Fruit fly (Drosophila melanogaster) whole organism, adult: ENCODE measurements around the gene CG17982.

ENCODE experiments used
- CG11617 ChIP-seq: fragments of 200-800 bp; sonication (Bioruptor generic); optimal IDR thresholded peaks from 2 replicates; lab custom pipeline; 2017; ENCODE audit warnings: mild to moderate bottlenecking, missing biosample characterization, missing genetic modification reagents, missing genetic modification characterization
- CG12768 ChIP-seq: fragments of 200-800 bp; sonication (Bioruptor generic); optimal IDR thresholded peaks from 2 replicates; lab custom pipeline; 2017; ENCODE audit warnings: missing biosample characterization, missing genetic modification characterization, mild to moderate bottlenecking, moderate library complexity, missing genetic modification reagents
- CG14711 ChIP-seq: fragments of 200-800 bp; sonication (Bioruptor generic); optimal IDR thresholded peaks from 2 replicates; lab custom pipeline; 2018; ENCODE audit warnings: missing biosample characterization, mild to moderate bottlenecking, missing genetic modification characterization, moderate library complexity
- CG1620 ChIP-seq: fragments of 200-800 bp; sonication (Bioruptor generic); optimal IDR thresholded peaks from 2 replicates; lab custom pipeline; 2016; ENCODE audit warnings: missing biosample characterization, missing genetic modification characterization
- CG33017 ChIP-seq: fragments of 200-800 bp; sonication (Bioruptor generic); optimal IDR thresholded peaks from 2 replicates; lab custom pipeline; 2018; ENCODE audit warnings: missing biosample characterization, mild to moderate bottlenecking, missing genetic modification characterization, moderate library complexity
- CG5204 ChIP-seq: fragments of 200-800 bp; sonication (Bioruptor generic); optimal IDR thresholded peaks from 2 replicates; lab custom pipeline; 2016; ENCODE audit warnings: missing biosample characterization, missing genetic modification characterization
- CG7045 ChIP-seq: fragments of 200-800 bp; sonication (Bioruptor generic); optimal IDR thresholded peaks from 2 replicates; lab custom pipeline; 2017; ENCODE audit warnings: missing biosample characterization, mild to moderate bottlenecking, missing genetic modification characterization
- CG7101 ChIP-seq: fragments of 200-800 bp; sonication (Bioruptor generic); optimal IDR thresholded peaks from 2 replicates; lab custom pipeline; 2018; ENCODE audit warnings: missing biosample characterization, mild to moderate bottlenecking, missing genetic modification characterization, moderate library complexity
- Clk ChIP-seq: fragments of 200-800 bp; sonication (Bioruptor generic); optimal IDR thresholded peaks from 2 replicates; lab custom pipeline; 2017; ENCODE audit warnings: missing biosample characterization, missing genetic modification characterization
- Crg-1 ChIP-seq: fragments of 200-800 bp; sonication (Bioruptor generic); optimal IDR thresholded peaks from 2 replicates; lab custom pipeline; 2016; ENCODE audit warnings: missing biosample characterization, missing genetic modification characterization
- Hr96 ChIP-seq: fragments of 200-800 bp; sonication (Bioruptor generic); optimal IDR thresholded peaks from 2 replicates; lab custom pipeline; 2016; ENCODE audit warnings: missing biosample characterization, missing genetic modification characterization
- Mnt ChIP-seq: fragments of 200-800 bp; sonication (Bioruptor generic); optimal IDR thresholded peaks from 2 replicates; lab custom pipeline; 2016; ENCODE audit warnings: missing biosample characterization, mild to moderate bottlenecking, missing genetic modification characterization
- bab1 ChIP-seq: fragments of 200-800 bp; sonication (Bioruptor generic); optimal IDR thresholded peaks from 3 replicates; lab custom pipeline; 2019; ENCODE audit warnings: missing biosample characterization, mild to moderate bottlenecking, missing genetic modification characterization, moderate library complexity
- cic ChIP-seq: fragments of 200-800 bp; sonication (Bioruptor generic); optimal IDR thresholded peaks from 2 replicates; lab custom pipeline; 2017; ENCODE audit warnings: missing biosample characterization, mild to moderate bottlenecking, missing genetic modification characterization, moderate library complexity
- cnc ChIP-seq, 2 experiments: fragments of >200 bp; optimal IDR thresholded peaks; 2 replicates each; lab custom pipeline; 2017
- kay ChIP-seq: fragments of 200-800 bp; sonication (Bioruptor generic); peaks from one replicate; lab custom pipeline; 2016; ENCODE audit warnings: missing biosample characterization, missing genetic modification characterization, borderline replicate concordance
- ovo ChIP-seq: fragments of 200-800 bp; sonication (Bioruptor generic); optimal IDR thresholded peaks from 2 replicates; lab custom pipeline; 2016; ENCODE audit warnings: missing biosample characterization, missing genetic modification characterization
- pad ChIP-seq: fragments of 200-800 bp; sonication (Bioruptor generic); optimal IDR thresholded peaks from 3 replicates; lab custom pipeline; 2017; ENCODE audit warnings: missing biosample characterization, missing genetic modification characterization, mild to moderate bottlenecking, moderate library complexity, missing genetic modification reagents
- tj ChIP-seq: fragments of 200-800 bp; sonication (Bioruptor generic); optimal IDR thresholded peaks from 3 replicates; lab custom pipeline; 2017; ENCODE audit warnings: missing biosample characterization, mild to moderate bottlenecking, missing genetic modification characterization, moderate library complexity
- toe ChIP-seq: fragments of 200-800 bp; sonication (Bioruptor generic); optimal IDR thresholded peaks from 2 replicates; lab custom pipeline; 2016; ENCODE audit warnings: missing biosample characterization, missing genetic modification characterization

Gene CG17982

DNA sequence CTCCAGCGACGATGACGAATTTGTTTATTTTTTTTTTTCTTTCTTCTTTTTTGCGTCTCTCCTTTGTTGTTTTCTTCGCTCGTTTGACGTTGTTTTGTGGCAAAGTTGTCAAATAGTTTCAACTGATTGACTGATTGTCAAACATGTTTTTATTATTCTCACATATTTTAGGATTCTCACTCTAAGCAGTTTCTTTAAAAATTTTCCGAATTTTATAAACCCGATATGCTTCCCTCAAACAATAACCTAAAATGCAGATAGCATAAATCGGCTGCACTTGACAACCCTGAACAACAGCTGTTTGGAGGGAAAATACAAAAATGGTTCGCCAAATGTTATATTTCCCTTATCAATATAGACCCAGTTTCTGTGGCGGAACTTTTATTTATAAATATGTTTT lies at the start of gene CG17982:
TSS of gene CG17982 (minus strand) at position 299 of the 400 bp plus-strand sequence.
- peak; percentile 85 for TF ChIP-seq Crg-1
- TF ChIP-seq CG12768 (GFP tag; lab: Kevin White, UChicago) = peak; percentile 83
- TF ChIP-seq toe = peak; percentile 87
- TF ChIP-seq CG7101 = peak; percentile 95
- peak; percentile 99 for TF ChIP-seq bab1 (GFP tag; lab: Kevin White, UChicago)
- TF ChIP-seq CG14711 (tag; lab: Kevin White, UChicago) = peak; percentile 100
- peak; percentile 67 for TF ChIP-seq ovo (GFP tag; lab: Kevin White, UChicago)
- peak; percentile 94 for TF ChIP-seq CG11617 (GFP tag; lab: Kevin White, UChicago)
- peak; percentile 93 for TF ChIP-seq CG1620
- no peak for TF ChIP-seq kay
- peak; percentile 83 for TF ChIP-seq CG33017 (tag; lab: Kevin White, UChicago)
- TF ChIP-seq Clk = peak; percentile 30
- TF ChIP-seq Mnt (GFP tag; lab: Kevin White, UChicago) = peak; percentile 90
- peak; percentile 78 for TF ChIP-seq CG7045
- TF ChIP-seq cnc (optimal IDR thresholded peaks at IDR 0.05; lab: Kevin White, UChicago) = no peak
- peak; percentile 82 for TF ChIP-seq CG5204 (GFP tag; lab: Kevin White, UChicago)
- peak; percentile 80 for TF ChIP-seq pad (GFP tag; lab: Kevin White, UChicago)
- peak; percentile 42 for TF ChIP-seq cic
- TF ChIP-seq Hr96 (GFP tag; lab: Kevin White, UChicago) = no peak
- peak; percentile 81 for TF ChIP-seq tj

DNA sequence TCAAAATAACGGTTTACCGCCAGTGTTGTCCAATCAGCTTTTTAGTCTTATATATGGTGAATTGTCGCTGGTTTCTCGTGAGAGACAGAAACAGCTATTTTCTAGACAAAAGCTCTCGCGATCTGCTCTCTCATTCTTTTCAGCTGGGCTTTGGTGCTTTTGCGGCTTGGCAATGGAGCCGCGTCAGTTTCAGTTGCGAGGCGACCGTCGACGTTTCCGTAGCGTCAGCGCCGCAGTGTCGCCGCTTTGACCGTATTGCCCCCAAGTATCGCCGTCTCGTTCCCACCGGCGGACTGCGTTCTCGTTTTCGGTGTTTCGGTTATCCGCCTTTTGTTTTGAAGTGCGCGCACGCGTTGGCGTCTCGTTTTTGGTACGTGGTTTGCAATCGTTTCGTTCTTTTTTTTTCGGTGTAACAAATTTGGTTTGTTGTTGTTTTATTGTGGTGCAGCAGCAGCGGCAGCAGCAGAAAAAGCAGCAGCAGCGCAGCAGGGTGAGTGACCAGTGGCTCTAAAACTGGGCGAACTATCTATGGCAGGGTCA lies 49.5 kb upstream of the CG17982 start:
- TF ChIP-seq pad (GFP tag; lab: Kevin White, UChicago) = peak; percentile 8
- peak; percentile 30 for TF ChIP-seq toe
- TF ChIP-seq bab1 (GFP tag; lab: Kevin White, UChicago) = peak; percentile 87
- TF ChIP-seq cnc (optimal IDR thresholded peaks at IDR 0.05; lab: Kevin White, UChicago) = no peak
- peak; percentile 28 for TF ChIP-seq CG12768 (GFP tag; lab: Kevin White, UChicago)
- peak; percentile 90 for TF ChIP-seq ovo (GFP tag; lab: Kevin White, UChicago)
- peak; percentile 22 for TF ChIP-seq CG7101
- no peak for TF ChIP-seq Hr96 (GFP tag; lab: Kevin White, UChicago)
- TF ChIP-seq tj = peak; percentile 74
- no peak for TF ChIP-seq CG5204 (GFP tag; lab: Kevin White, UChicago)
- peak; percentile 16 for TF ChIP-seq Mnt (GFP tag; lab: Kevin White, UChicago)
- TF ChIP-seq CG14711 (tag; lab: Kevin White, UChicago) = no peak
- no peak for TF ChIP-seq CG7045
- TF ChIP-seq CG1620 = peak; percentile 18
- peak; percentile 85 for TF ChIP-seq kay
- TF ChIP-seq Clk = no peak

dm6 chrX:8192191-8192590 lies 48.6 kb upstream of the CG17982 start:
- TF ChIP-seq Hr96 (GFP tag; lab: Kevin White, UChicago) = no peak
- TF ChIP-seq CG7045 = no peak
- TF ChIP-seq CG33017 (tag; lab: Kevin White, UChicago) = no peak
- TF ChIP-seq CG12768 (GFP tag; lab: Kevin White, UChicago) = no peak
- TF ChIP-seq CG11617 (GFP tag; lab: Kevin White, UChicago) = no peak
- no peak for TF ChIP-seq Crg-1
- no peak for TF ChIP-seq CG7101
- no peak for TF ChIP-seq tj
- TF ChIP-seq cic = no peak
- TF ChIP-seq CG14711 (tag; lab: Kevin White, UChicago) = no peak
- no peak for TF ChIP-seq kay
- no peak for TF ChIP-seq Mnt (GFP tag; lab: Kevin White, UChicago)

DNA sequence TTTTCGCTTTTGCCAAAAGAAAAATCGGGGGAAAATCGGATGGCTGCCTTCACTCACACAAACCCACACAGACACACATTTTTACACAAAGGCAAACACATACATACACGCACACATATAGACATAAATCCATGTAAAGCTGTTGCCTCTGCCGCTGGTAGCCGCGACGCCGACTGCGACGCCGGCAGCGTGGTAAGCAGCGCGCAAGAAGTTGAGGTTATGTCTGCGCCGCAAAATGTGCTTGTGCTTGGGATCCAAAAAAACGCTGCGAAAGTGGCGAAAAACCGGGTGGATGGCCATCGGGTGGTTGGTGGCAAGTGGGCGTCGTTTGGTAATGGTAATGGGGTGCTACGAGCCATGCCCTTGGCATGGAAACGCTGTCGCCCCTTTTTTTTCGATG lies 36.2 kb upstream of the CG17982 start:
- TF ChIP-seq CG11617 (GFP tag; lab: Kevin White, UChicago) (no peak), CG33017 (tag; lab: Kevin White, UChicago) (no peak), CG12768 (GFP tag; lab: Kevin White, UChicago) (no peak), ovo (GFP tag; lab: Kevin White, UChicago) (no peak)

DNA sequence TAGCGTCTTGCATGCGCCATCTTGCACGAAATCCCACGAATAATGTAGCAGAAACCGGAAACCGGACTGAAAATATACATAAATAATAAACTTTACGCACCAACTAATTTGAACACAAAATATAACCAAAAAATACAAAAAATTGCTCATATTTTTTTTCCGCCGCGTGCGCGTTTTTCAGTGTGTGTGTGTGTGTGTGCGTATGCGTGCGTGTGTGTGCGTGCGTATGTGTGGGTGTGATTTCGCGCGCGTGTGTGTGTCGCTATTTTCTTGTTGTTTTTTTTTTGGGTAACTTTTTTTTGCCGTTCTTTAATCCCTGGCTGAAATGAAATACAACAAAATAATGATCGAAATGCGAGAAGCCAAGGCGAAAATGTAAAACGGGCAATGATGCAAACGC lies 35.4 kb upstream of the CG17982 start:
- TF ChIP-seq toe = no peak
- TF ChIP-seq CG33017 (tag; lab: Kevin White, UChicago) = no peak
- no peak for TF ChIP-seq CG12768 (GFP tag; lab: Kevin White, UChicago)
- TF ChIP-seq CG14711 (tag; lab: Kevin White, UChicago) = no peak
- TF ChIP-seq bab1 (GFP tag; lab: Kevin White, UChicago) = no peak
- no peak for TF ChIP-seq ovo (GFP tag; lab: Kevin White, UChicago)
- no peak for TF ChIP-seq Mnt (GFP tag; lab: Kevin White, UChicago)
- no peak for TF ChIP-seq CG7045
- no peak for TF ChIP-seq CG5204 (GFP tag; lab: Kevin White, UChicago)
- no peak for TF ChIP-seq kay
- TF ChIP-seq tj = no peak

DNA sequence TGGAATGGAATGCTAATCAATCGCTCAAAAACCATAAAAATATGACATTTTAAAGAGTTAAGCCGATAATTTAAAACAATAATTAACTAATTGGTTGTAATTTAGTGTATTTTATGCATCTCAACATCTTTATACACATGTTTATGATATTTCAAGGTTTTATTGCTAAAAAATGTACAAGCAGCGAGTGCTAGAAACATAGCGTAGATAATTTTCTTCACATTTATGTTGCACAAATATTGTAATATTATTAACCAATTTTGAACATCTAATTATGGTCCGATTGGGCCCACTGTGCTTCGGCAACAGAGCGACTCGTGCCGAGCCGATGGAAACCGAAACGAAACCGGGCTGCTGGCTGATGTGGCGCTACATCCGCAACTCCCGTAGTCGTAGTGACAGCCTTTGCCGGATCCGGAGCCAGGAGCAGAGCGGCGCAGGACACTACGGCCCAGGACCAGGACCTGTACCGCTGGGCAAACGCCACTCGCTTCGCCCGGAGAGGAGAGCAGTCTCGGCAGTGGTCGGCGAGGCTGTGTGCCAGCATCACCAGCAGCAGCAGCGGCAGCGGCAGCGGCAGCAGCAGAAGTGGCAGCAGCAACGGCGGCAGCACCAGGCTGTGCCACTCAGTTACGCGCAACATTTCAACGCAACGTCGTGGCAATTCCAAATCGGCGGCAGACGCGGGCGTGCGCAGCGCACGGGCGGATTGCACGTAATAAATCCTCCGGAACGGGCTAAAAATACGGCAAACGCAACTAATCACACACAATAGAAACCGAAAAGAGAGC lies 34.7 kb upstream of the CG17982 start, which contains the start of gene sdt:
TSS of gene sdt (plus strand) at position 385 of the 791 bp plus-strand sequence.
- TF ChIP-seq CG12768 (GFP tag; lab: Kevin White, UChicago) (no peak), CG1620 (no peak), CG14711 (tag; lab: Kevin White, UChicago) (no peak), Clk (no peak), CG7045 (no peak), CG7101 (no peak), ovo (GFP tag; lab: Kevin White, UChicago) (no peak), cnc (optimal IDR thresholded peaks at IDR 0.05; lab: Kevin White, UChicago) (no peak), CG33017 (tag; lab: Kevin White, UChicago) (no peak), Mnt (GFP tag; lab: Kevin White, UChicago) (no peak), CG11617 (GFP tag; lab: Kevin White, UChicago) (no peak)
